Worm (Caenorhabditis elegans) whole organism, late embryonic: ENCODE data around the gene F16G10.2.

Source experiments
- C08G9.2 ChIP-seq: sonication (generic microtip); optimal IDR thresholded peaks from 2 replicates; lab custom pipeline; 2016; ENCODE audit warnings: mild to moderate bottlenecking, missing genetic modification characterization, moderate library complexity, missing compliant biosample characterization
- F13H6.1 ChIP-seq: sonication (generic microtip); optimal IDR thresholded peaks from 2 replicates; lab custom pipeline; 2016; ENCODE audit warnings: missing genetic modification characterization, missing compliant biosample characterization
- Y22D7AL.16 ChIP-seq: sonication (generic microtip); optimal IDR thresholded peaks from 2 replicates; lab custom pipeline; 2016; ENCODE audit warnings: missing genetic modification characterization, missing compliant biosample characterization
- ama-1 ChIP-seq: fragments of 150-350 bp; optimal IDR thresholded peaks from 2 replicates; lab custom pipeline; 2014
- ceh-14 ChIP-seq: sonication (generic microtip); optimal IDR thresholded peaks from 2 replicates; lab custom pipeline; 2016; ENCODE audit warnings: missing genotype, missing genetic modification characterization, missing compliant biosample characterization
- ceh-19 ChIP-seq: fragments of 200-800 bp; sonication (Bioruptor generic); optimal IDR thresholded peaks from 2 replicates; lab custom pipeline; 2018; ENCODE audit warnings: mild to moderate bottlenecking, missing genetic modification characterization, missing compliant biosample characterization
- ceh-22 ChIP-seq: sonication (generic microtip); optimal IDR thresholded peaks from 2 replicates; lab custom pipeline; 2017; ENCODE audit warnings: missing biosample characterization, missing genetic modification characterization
- ceh-24 ChIP-seq: sonication (generic microtip); optimal IDR thresholded peaks from 2 replicates; lab custom pipeline; 2016; ENCODE audit warnings: mild to moderate bottlenecking, missing genetic modification characterization, missing compliant biosample characterization
- ceh-31 ChIP-seq: sonication (generic microtip); optimal IDR thresholded peaks from 2 replicates; lab custom pipeline; 2016; ENCODE audit warnings: missing genetic modification characterization, missing compliant biosample characterization
- ceh-48 ChIP-seq: sonication (generic microtip); optimal IDR thresholded peaks from 2 replicates; lab custom pipeline; 2016; ENCODE audit warnings: missing genetic modification characterization, inconsistent platforms, missing compliant biosample characterization
- che-1 ChIP-seq: sonication (generic microtip); optimal IDR thresholded peaks from 2 replicates; lab custom pipeline; 2016; ENCODE audit warnings: mild to moderate bottlenecking, missing genetic modification characterization, missing compliant biosample characterization
- dve-1 ChIP-seq: sonication (generic microtip); optimal IDR thresholded peaks from 2 replicates; lab custom pipeline; 2017; ENCODE audit warnings: antibody characterized with exemption, mild to moderate bottlenecking, missing genetic modification characterization, missing compliant biosample characterization
- elt-2 ChIP-seq: sonication (generic microtip); optimal IDR thresholded peaks from 2 replicates; lab custom pipeline; 2016; ENCODE audit warnings: missing genetic modification reagents, missing genetic modification characterization, missing compliant biosample characterization
- ets-4 ChIP-seq: sonication (generic microtip); optimal IDR thresholded peaks from 2 replicates; lab custom pipeline; 2016; ENCODE audit warnings: missing genetic modification characterization, missing compliant biosample characterization
- fax-1 ChIP-seq: sonication (generic microtip); optimal IDR thresholded peaks from 2 replicates; lab custom pipeline; 2016; ENCODE audit warnings: missing genotype, missing genetic modification characterization, missing compliant biosample characterization
- fkh-10 ChIP-seq: fragments of 150-350 bp; optimal IDR thresholded peaks from 2 replicates; lab custom pipeline; 2014; ENCODE audit warnings: missing biosample characterization, missing genetic modification reagents, missing genetic modification characterization
- gmeb-2 ChIP-seq: sonication (generic microtip); optimal IDR thresholded peaks from 2 replicates; lab custom pipeline; 2016; ENCODE audit warnings: missing genetic modification characterization, inconsistent platforms, missing compliant biosample characterization
- hlh-13 ChIP-seq: fragments of 200-800 bp; sonication (Bioruptor generic); optimal IDR thresholded peaks from 2 replicates; lab custom pipeline; 2018; ENCODE audit warnings: mild to moderate bottlenecking, missing genetic modification characterization, missing compliant biosample characterization
- hlh-15 ChIP-seq: sonication (generic microtip); optimal IDR thresholded peaks from 2 replicates; lab custom pipeline; 2016; ENCODE audit warnings: missing genetic modification characterization, missing compliant biosample characterization
- hlh-6 ChIP-seq: sonication (generic microtip); optimal IDR thresholded peaks from 2 replicates; lab custom pipeline; 2016; ENCODE audit warnings: missing genotype, missing genetic modification characterization, missing compliant biosample characterization
- lim-6 ChIP-seq: sonication (generic microtip); optimal IDR thresholded peaks from 2 replicates; lab custom pipeline; 2016; ENCODE audit warnings: missing genetic modification characterization, missing compliant biosample characterization
- mec-3 ChIP-seq: sonication (generic microtip); optimal IDR thresholded peaks from 2 replicates; lab custom pipeline; 2016; ENCODE audit warnings: borderline replicate concordance, missing genetic modification characterization, missing compliant biosample characterization
- nhr-11 ChIP-seq: fragments of 150-350 bp; optimal IDR thresholded peaks from 2 replicates; lab custom pipeline; 2014; ENCODE audit warnings: missing biosample characterization, missing genetic modification characterization
- nhr-232 ChIP-seq: sonication (generic microtip); optimal IDR thresholded peaks from 2 replicates; lab custom pipeline; 2016; ENCODE audit warnings: missing genetic modification characterization, missing compliant biosample characterization
- npax-4 ChIP-seq: sonication (generic microtip); optimal IDR thresholded peaks from 2 replicates; lab custom pipeline; 2016; ENCODE audit warnings: missing genetic modification characterization, missing compliant biosample characterization
- pag-3 ChIP-seq: sonication (generic microtip); optimal IDR thresholded peaks from 2 replicates; lab custom pipeline; 2016; ENCODE audit warnings: missing compliant biosample characterization, missing genetic modification characterization, borderline replicate concordance
- pax-1 ChIP-seq: fragments of 150-350 bp; optimal IDR thresholded peaks from 2 replicates; lab custom pipeline; 2014; ENCODE audit warnings: missing biosample characterization, missing genetic modification characterization
- pha-4 ChIP-seq: fragments of 150-350 bp; optimal IDR thresholded peaks from 2 replicates; lab custom pipeline; 2018; ENCODE audit warnings: missing biosample characterization, missing genetic modification reagents, missing genetic modification characterization
- pqm-1 ChIP-seq: sonication (generic microtip); optimal IDR thresholded peaks from 2 replicates; lab custom pipeline; 2016; ENCODE audit warnings: missing genetic modification characterization, missing compliant biosample characterization
- sox-2 ChIP-seq: fragments of 200-800 bp; sonication (Bioruptor generic); IDR thresholded peaks from 2 replicates; pipeline ENCODE4 v1.3.6; 2022; ENCODE audit warnings: missing genetic modification reagents, missing genetic modification characterization, missing compliant biosample characterization
- sox-4 ChIP-seq: sonication (generic microtip); optimal IDR thresholded peaks from 2 replicates; lab custom pipeline; 2017; ENCODE audit warnings: mild to moderate bottlenecking, missing genetic modification characterization, inconsistent platforms, missing compliant biosample characterization
- tbx-7 ChIP-seq: sonication (generic microtip); optimal IDR thresholded peaks from 2 replicates; lab custom pipeline; 2016; ENCODE audit warnings: missing genotype, missing genetic modification characterization, missing compliant biosample characterization
- ttx-3 ChIP-seq: sonication (generic microtip); optimal IDR thresholded peaks from 2 replicates; lab custom pipeline; 2016; ENCODE audit warnings: missing genetic modification reagents, missing genetic modification characterization, missing compliant biosample characterization
- unc-3 ChIP-seq, 2 experiments: fragments of 200-800 bp in 1 of 2; sonication (Bioruptor generic) in 1 of 2; sonication (generic microtip) in 1 of 2; conservative IDR thresholded peaks in 1 of 2; optimal IDR thresholded peaks in 1 of 2; 2 replicates each; pipeline versions ENCODE4 v1.3.6 to Lab custom; 2016 to 2022; ENCODE audit warnings: missing compliant biosample characterization in 2 of 2, missing genetic modification characterization in 2 of 2, missing genetic modification reagents in 1 of 2
- unc-42 ChIP-seq: sonication (generic microtip); optimal IDR thresholded peaks from 2 replicates; lab custom pipeline; 2016; ENCODE audit warnings: missing genotype, missing genetic modification characterization, missing compliant biosample characterization
- zip-5 ChIP-seq: sonication (generic microtip); optimal IDR thresholded peaks from 2 replicates; lab custom pipeline; 2016; ENCODE audit warnings: missing genetic modification characterization, missing compliant biosample characterization
- ztf-16 ChIP-seq: sonication (generic microtip); optimal IDR thresholded peaks from 2 replicates; lab custom pipeline; 2017; ENCODE audit warnings: missing genetic modification characterization, missing compliant biosample characterization

Gene F16G10.2

ce11 chrII:2363673-2364072, 11.4 kb upstream of the F16G10.2 start, which contains the start of gene F43C11.11:
TSS of gene F43C11.11 (minus strand) at chrII:2363773.
- no peak for TF ChIP-seq F13H6.1 (tag; lab: Kevin White, UChicago)
- TF ChIP-seq lim-6 (tag; lab: Kevin White, UChicago), result no peak
- TF ChIP-seq pha-4 (tag; lab: Kevin White, UChicago), result no peak
- no peak for TF ChIP-seq ceh-31 (tag; lab: Kevin White, UChicago)
- no peak for TF ChIP-seq fax-1
- no peak for TF ChIP-seq ama-1 (lab: Kevin White, UChicago)
- no peak for TF ChIP-seq nhr-11
- TF ChIP-seq sox-4 (tag; lab: Kevin White, UChicago), result no peak
- TF ChIP-seq unc-42 (tag; lab: Kevin White, UChicago), result no peak
- TF ChIP-seq C08G9.2 (tag; lab: Kevin White, UChicago), result no peak
- TF ChIP-seq ztf-16 (tag; lab: Kevin White, UChicago), result no peak
- no peak for TF ChIP-seq ttx-3 (tag; lab: Kevin White, UChicago)
- no peak for TF ChIP-seq tbx-7 (tag; lab: Kevin White, UChicago)
- TF ChIP-seq hlh-6 (tag; lab: Kevin White, UChicago), result no peak

- no peak for TF ChIP-seq ceh-31 (tag; lab: Kevin White, UChicago)
- TF ChIP-seq elt-2 (tag; lab: Kevin White, UChicago), result no peak
- no peak for TF ChIP-seq pax-1
- no peak for TF ChIP-seq hlh-15 (tag; lab: Kevin White, UChicago)
- TF ChIP-seq mec-3 (tag; lab: Kevin White, UChicago), result no peak
- no peak for TF ChIP-seq ttx-3 (tag; lab: Kevin White, UChicago)
- no peak for TF ChIP-seq nhr-232 (tag; lab: Kevin White, UChicago)
- TF ChIP-seq tbx-7 (tag; lab: Kevin White, UChicago), result no peak
- TF ChIP-seq ceh-14 (tag; lab: Kevin White, UChicago), result no peak
- TF ChIP-seq unc-3 (GFP tag; conservative IDR thresholded peaks at IDR 0.05; lab: Robert Waterston, UW), result no peak
- TF ChIP-seq unc-3 (tag; optimal IDR thresholded peaks at IDR 0.05; lab: Kevin White, UChicago), result no peak
- TF ChIP-seq pha-4 (tag; lab: Kevin White, UChicago), result no peak
- no peak for TF ChIP-seq hlh-13 (GFP tag; lab: Kevin White, UChicago)
- no peak for TF ChIP-seq pag-3 (tag; lab: Kevin White, UChicago)
- TF ChIP-seq unc-42 (tag; lab: Kevin White, UChicago), result no peak
- TF ChIP-seq nhr-11, result no peak
- no peak for TF ChIP-seq ama-1 (lab: Kevin White, UChicago)
- no peak for TF ChIP-seq npax-4 (tag; lab: Kevin White, UChicago)
Measured at ce11 chrII:2366623-2367365, 8.3 kb upstream of the F16G10.2 start, which contains the start of the genes F43C11.12 and F16G10.5. TSS of gene F43C11.12 (minus strand) at chrII:2366723. TSS of gene F16G10.5 (plus strand) at chrII:2367315.

DNA sequence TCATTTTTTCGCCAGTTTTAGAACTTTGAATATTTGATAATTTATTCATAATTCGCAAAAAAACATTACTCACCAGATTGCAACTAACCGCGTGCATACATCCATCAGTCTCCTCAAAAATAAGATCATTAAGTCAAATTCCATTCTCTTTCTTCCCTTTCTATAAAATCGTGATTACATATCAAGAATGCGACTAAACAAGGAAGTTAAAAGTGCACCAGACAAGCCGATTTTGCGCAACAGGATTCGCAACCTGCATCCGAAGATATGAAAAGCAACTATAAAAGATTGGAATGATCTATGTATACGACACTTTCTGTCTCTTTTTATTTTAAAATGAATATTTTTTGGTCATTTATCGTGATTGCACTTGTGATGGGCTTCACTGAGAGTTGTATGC, 6.1 kb upstream of the F16G10.2 start, which contains the start of gene hpo-25:
Gene hpo-25 (plus strand): TSS at position 301 of the 400 bp plus-strand sequence.
- TF ChIP-seq ceh-22, result no peak
- TF ChIP-seq mec-3 (tag; lab: Kevin White, UChicago), result no peak
- no peak for TF ChIP-seq ztf-16 (tag; lab: Kevin White, UChicago)
- no peak for TF ChIP-seq sox-2 (GFP tag; lab: Robert Waterston, UW)
- TF ChIP-seq gmeb-2 (tag; lab: Kevin White, UChicago), result no peak
- no peak for TF ChIP-seq ets-4 (tag; lab: Kevin White, UChicago)
- no peak for TF ChIP-seq che-1 (tag; lab: Kevin White, UChicago)
- TF ChIP-seq nhr-232 (tag; lab: Kevin White, UChicago), result no peak
- TF ChIP-seq dve-1 (tag; lab: Kevin White, UChicago), result no peak

DNA sequence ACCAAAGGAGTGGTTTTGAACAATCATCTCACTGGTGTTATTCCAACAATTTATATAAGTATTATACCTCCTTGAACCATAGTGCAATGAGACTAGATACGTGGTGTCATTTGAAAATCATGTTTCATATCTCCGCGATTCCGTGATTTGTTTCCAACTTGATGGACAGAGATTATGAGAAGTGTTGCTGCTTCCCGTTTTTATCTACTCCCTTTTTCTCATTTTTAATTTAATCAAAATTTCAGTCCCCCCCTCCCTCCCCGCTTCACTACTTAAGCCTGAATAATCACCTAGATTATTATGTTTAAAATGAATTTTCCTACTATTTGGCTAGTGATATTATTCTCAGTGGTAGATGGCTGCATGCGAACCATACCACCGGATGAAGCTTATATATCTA, 3.0 kb upstream of the F16G10.2 start, which contains the start of gene F16G10.3:
Gene F16G10.3 (plus strand): TSS at position 301 of the 400 bp plus-strand sequence.
- TF ChIP-seq gmeb-2 (tag; lab: Kevin White, UChicago), result no peak
- no peak for TF ChIP-seq zip-5 (tag; lab: Kevin White, UChicago)
- no peak for TF ChIP-seq sox-2 (GFP tag; lab: Robert Waterston, UW)
- TF ChIP-seq npax-4 (tag; lab: Kevin White, UChicago), result no peak
- TF ChIP-seq ceh-48, result no peak
- no peak for TF ChIP-seq ceh-19 (GFP tag; lab: Kevin White, UChicago)
- no peak for TF ChIP-seq ceh-24
- TF ChIP-seq Y22D7AL.16 (tag; lab: Kevin White, UChicago), result no peak
- TF ChIP-seq tbx-7 (tag; lab: Kevin White, UChicago), result no peak
- no peak for TF ChIP-seq C08G9.2 (tag; lab: Kevin White, UChicago)
- TF ChIP-seq fkh-10 (GFP tag; lab: Kevin White, UChicago), result no peak
- TF ChIP-seq che-1 (tag; lab: Kevin White, UChicago), result no peak
- TF ChIP-seq pha-4 (tag; lab: Kevin White, UChicago), result no peak
- no peak for TF ChIP-seq pqm-1 (tag; lab: Kevin White, UChicago)
